Worm (Caenorhabditis elegans) whole organism, L2 larva: ENCODE measurements around the gene rbr-2.

Experiments
- ama-1 ChIP-seq: fragments of 150-350 bp; optimal IDR thresholded peaks from 2 replicates; lab custom pipeline; 2018; ENCODE audit warnings: inconsistent platforms
- dmd-4 ChIP-seq: sonication (generic microtip); optimal IDR thresholded peaks from 2 replicates; lab custom pipeline; 2017; ENCODE audit warnings: missing biosample characterization, missing genetic modification characterization
- elt-1 ChIP-seq: fragments of 150-350 bp; optimal IDR thresholded peaks from 2 replicates; lab custom pipeline; 2014; ENCODE audit warnings: missing biosample characterization, missing genetic modification characterization
- fos-1 ChIP-seq: fragments of 150-350 bp; optimal IDR thresholded peaks from 2 replicates; lab custom pipeline; 2014; ENCODE audit warnings: missing biosample characterization, missing genetic modification characterization
- nhr-11 ChIP-seq: fragments of 150-350 bp; optimal IDR thresholded peaks from 2 replicates; lab custom pipeline; 2014; ENCODE audit warnings: missing biosample characterization, missing genetic modification characterization
- nhr-12 ChIP-seq: fragments of 150-350 bp; optimal IDR thresholded peaks from 2 replicates; lab custom pipeline; 2014; ENCODE audit warnings: missing biosample characterization, missing genetic modification characterization
- nhr-21 ChIP-seq: fragments of 150-350 bp; optimal IDR thresholded peaks from 2 replicates; lab custom pipeline; 2014; ENCODE audit warnings: missing biosample characterization, missing genetic modification characterization
- nhr-23 ChIP-seq: fragments of 150-350 bp; optimal IDR thresholded peaks from 2 replicates; lab custom pipeline; 2014; ENCODE audit warnings: missing biosample characterization, missing genetic modification reagents, missing genetic modification characterization
- nhr-237 ChIP-seq: fragments of 150-350 bp; optimal IDR thresholded peaks from 2 replicates; lab custom pipeline; 2014; ENCODE audit warnings: missing biosample characterization, missing genetic modification characterization
- sem-4 ChIP-seq: fragments of 150-350 bp; optimal IDR thresholded peaks from 2 replicates; lab custom pipeline; 2014; ENCODE audit warnings: missing biosample characterization, missing genetic modification reagents, missing genetic modification characterization
- unc-55 ChIP-seq: fragments of 150-350 bp; sonication (generic microtip); optimal IDR thresholded peaks from 3 replicates; lab custom pipeline; 2014; ENCODE audit warnings: missing biosample characterization, missing genetic modification reagents, missing genetic modification characterization

ce11 chrIV:10933777-10934546 is 14.1 kb downstream of the rbr-2 start:
- TF ChIP-seq fos-1 (tag; lab: Kevin White, UChicago) (no peak), nhr-23 (tag; lab: Kevin White, UChicago) (no peak), sem-4 (no peak), unc-55 (no peak), dmd-4 (tag; lab: Kevin White, UChicago) (no peak), nhr-237 (tag; lab: Kevin White, UChicago) (no peak), elt-1 (tag; lab: Kevin White, UChicago) (no peak), nhr-12 (tag; lab: Kevin White, UChicago) (no peak), ama-1 (peak; percentile 66), nhr-11 (no peak), nhr-21 (tag; lab: Kevin White, UChicago) (no peak)
